Worm (Caenorhabditis elegans): ENCODE measurements around the gene Y75B8A.44.

Gene Y75B8A.44

ce11 chrIII:12218633-12219097 lies 24.4 kb downstream of the Y75B8A.44 start, which contains the start of the genes gex-4 and gphr-1 (continued):
- TF ChIP-seq zag-1 (tag; optimal IDR thresholded peaks at IDR 0.05), result no peak
- peak; percentile 5 for TF ChIP-seq nhr-25 (tag; optimal IDR thresholded peaks at IDR 0.05)

- TF ChIP-seq unc-55 (GFP tag; optimal IDR thresholded peaks at IDR 0.05) (no peak), dmd-4 (tag; optimal IDR thresholded peaks at IDR 0.05) (no peak), nhr-23 (tag; optimal IDR thresholded peaks at IDR 0.05) (no peak), nhr-77 (tag; optimal IDR thresholded peaks at IDR 0.05) (no peak), nhr-10 (tag; optimal IDR thresholded peaks at IDR 0.05) (no peak), nhr-21 (tag; optimal IDR thresholded peaks at IDR 0.05) (no peak), ceh-16 (tag; optimal IDR thresholded peaks at IDR 0.05) (no peak), unc-62 (GFP tag; optimal IDR thresholded peaks at IDR 0.05) (no peak), ztf-4 (tag; optimal IDR thresholded peaks at IDR 0.05) (no peak), C34F6.9 (tag; optimal IDR thresholded peaks at IDR 0.05) (no peak), zag-1 (tag; optimal IDR thresholded peaks at IDR 0.05) (no peak), lin-39 (tag; optimal IDR thresholded peaks at IDR 0.05) (no peak)
These were observed 26.5 kb downstream of the Y75B8A.44 start for ce11 chrIII:12220820-12221219.

- TF ChIP-seq snpc-4 (tag; optimal IDR thresholded peaks at IDR 0.05), result no peak
- TF ChIP-seq ztf-11 (tag; optimal IDR thresholded peaks at IDR 0.05), result no peak
- no peak for TF ChIP-seq mdl-1 (tag; optimal IDR thresholded peaks at IDR 0.05)
- TF ChIP-seq nhr-23 (tag; optimal IDR thresholded peaks at IDR 0.05), result no peak
- TF ChIP-seq elt-1 (tag; optimal IDR thresholded peaks at IDR 0.05), result no peak
- TF ChIP-seq nhr-6 (tag; optimal IDR thresholded peaks at IDR 0.05), result no peak
- TF ChIP-seq ceh-82 (tag; optimal IDR thresholded peaks at IDR 0.05), result no peak
- no peak for TF ChIP-seq ceh-16 (tag; optimal IDR thresholded peaks at IDR 0.05)
These were observed 27.2 kb downstream of the Y75B8A.44 start for ce11 chrIII:12221452-12221851.

ce11 chrIII:12223208-12223607 lies 28.9 kb downstream of the Y75B8A.44 start:
- no peak for TF ChIP-seq ztf-11 (tag; optimal IDR thresholded peaks at IDR 0.05)
- TF ChIP-seq ceh-82 (tag; optimal IDR thresholded peaks at IDR 0.05), result no peak
- TF ChIP-seq gmeb-1 (tag; optimal IDR thresholded peaks at IDR 0.05), result no peak
- TF ChIP-seq C34F6.9 (tag; optimal IDR thresholded peaks at IDR 0.05), result no peak
- TF ChIP-seq unc-62 (GFP tag; optimal IDR thresholded peaks at IDR 0.05), result no peak
- TF ChIP-seq lin-13 (GFP tag; optimal IDR thresholded peaks at IDR 0.05), result no peak
- TF ChIP-seq skn-1 (tag; optimal IDR thresholded peaks at IDR 0.05), result no peak
- TF ChIP-seq sma-9 (GFP tag; optimal IDR thresholded peaks at IDR 0.05), result no peak
- TF ChIP-seq sma-9 (tag; optimal IDR thresholded peaks at IDR 0.05), result no peak
- no peak for TF ChIP-seq sma-3 (GFP tag; optimal IDR thresholded peaks at IDR 0.05)
- no peak for TF ChIP-seq nhr-12 (tag; optimal IDR thresholded peaks at IDR 0.05)
- TF ChIP-seq unc-55 (GFP tag; optimal IDR thresholded peaks at IDR 0.05), result no peak
- no peak for TF ChIP-seq Y55F3AM.14 (GFP tag; optimal IDR thresholded peaks at IDR 0.05)
- TF ChIP-seq snpc-4 (tag; optimal IDR thresholded peaks at IDR 0.05), result no peak
- TF ChIP-seq fos-1 (tag; optimal IDR thresholded peaks at IDR 0.05), result no peak

ce11 chrIII:12225234-12225633 lies 30.9 kb downstream of the Y75B8A.44 start, which contains the start of gene gmn-1:
TSS of gene gmn-1 (minus strand) at chrIII:12225331.
- no peak for TF ChIP-seq lsy-2 (tag; optimal IDR thresholded peaks at IDR 0.05)
- no peak for TF ChIP-seq Y55F3AM.14 (GFP tag; optimal IDR thresholded peaks at IDR 0.05)
- TF ChIP-seq peb-1 (tag; optimal IDR thresholded peaks at IDR 0.05), result no peak
- TF ChIP-seq elt-1 (tag; optimal IDR thresholded peaks at IDR 0.05), result no peak
- no peak for TF ChIP-seq crh-2 (tag; optimal IDR thresholded peaks at IDR 0.05)
- TF ChIP-seq snpc-4 (tag; optimal IDR thresholded peaks at IDR 0.05), result no peak
- no peak for TF ChIP-seq nhr-11 (tag; optimal IDR thresholded peaks at IDR 0.05)
- TF ChIP-seq C34F6.9 (tag; optimal IDR thresholded peaks at IDR 0.05), result no peak
- TF ChIP-seq unc-55 (GFP tag; optimal IDR thresholded peaks at IDR 0.05), result no peak
- TF ChIP-seq nhr-129 (tag; optimal IDR thresholded peaks at IDR 0.05), result no peak
- no peak for TF ChIP-seq sma-3 (GFP tag; optimal IDR thresholded peaks at IDR 0.05)

ce11 chrIII:12226089-12226682 lies 31.9 kb downstream of the Y75B8A.44 start, which contains the start of the genes Y75B8A.18 and Y75B8A.19:
TSS of gene Y75B8A.18 (minus strand) at chrIII:12226230.
TSS of gene Y75B8A.19 (plus strand) at chrIII:12226632.
- TF ChIP-seq nhr-11 (tag; optimal IDR thresholded peaks at IDR 0.05) (no peak), R02D3.7 (tag; optimal IDR thresholded peaks at IDR 0.05) (no peak), dmd-4 (tag; optimal IDR thresholded peaks at IDR 0.05) (no peak), egl-27 (tag; optimal IDR thresholded peaks at IDR 0.05) (no peak), lin-11 (tag; optimal IDR thresholded peaks at IDR 0.05) (peak; percentile 52), lin-39 (tag; optimal IDR thresholded peaks at IDR 0.05) (no peak), fos-1 (tag; optimal IDR thresholded peaks at IDR 0.05) (no peak), unc-62 (GFP tag; optimal IDR thresholded peaks at IDR 0.05) (no peak), snpc-4 (tag; optimal IDR thresholded peaks at IDR 0.05) (peak; percentile 19), nhr-129 (tag; optimal IDR thresholded peaks at IDR 0.05) (peak; percentile 36), ztf-11 (tag; optimal IDR thresholded peaks at IDR 0.05) (no peak), ama-1 (optimal IDR thresholded peaks at IDR 0.05) (no peak), ceh-16 (tag; optimal IDR thresholded peaks at IDR 0.05) (no peak), zag-1 (tag; optimal IDR thresholded peaks at IDR 0.05) (no peak), alr-1 (tag; optimal IDR thresholded peaks at IDR 0.05) (no peak), nhr-237 (tag; optimal IDR thresholded peaks at IDR 0.05) (no peak), C34F6.9 (tag; optimal IDR thresholded peaks at IDR 0.05) (peak; percentile 71), aly-2 (tag; optimal IDR thresholded peaks at IDR 0.05) (no peak), unc-55 (GFP tag; optimal IDR thresholded peaks at IDR 0.05) (peak; percentile 75), ceh-82 (tag; optimal IDR thresholded peaks at IDR 0.05) (no peak), gmeb-1 (tag; optimal IDR thresholded peaks at IDR 0.05) (peak; percentile 91), F13H6.1 (tag; optimal IDR thresholded peaks at IDR 0.05) (peak; percentile 22)
